Fruit fly (Drosophila melanogaster) whole organism, wandering third instar larva: ENCODE measurements around the gene SCOT.

Source experiments
- Abd-B ChIP-seq: fragments of >200 bp; optimal IDR thresholded peaks from 2 replicates; lab custom pipeline; 2017; ENCODE audit warnings: missing biosample characterization, missing genetic modification characterization
- CG32264 ChIP-seq: fragments of 200-800 bp; sonication (Bioruptor generic); optimal IDR thresholded peaks from 2 replicates; lab custom pipeline; 2016; ENCODE audit warnings: missing biosample characterization, missing genetic modification characterization
- CG9705 ChIP-seq: fragments of 200-800 bp; sonication (Bioruptor generic); optimal IDR thresholded peaks from 2 replicates; lab custom pipeline; 2018; ENCODE audit warnings: missing biosample characterization, mild to moderate bottlenecking, missing genetic modification characterization
- CrebA ChIP-seq: fragments of 200-800 bp; sonication (Bioruptor generic); optimal IDR thresholded peaks from 2 replicates; lab custom pipeline; 2016; ENCODE audit warnings: missing biosample characterization, mild to moderate bottlenecking, missing genetic modification characterization, borderline replicate concordance
- Dfd ChIP-seq: fragments of >200 bp; optimal IDR thresholded peaks from 2 replicates; lab custom pipeline; 2017; ENCODE audit warnings: missing biosample characterization, missing genetic modification characterization
- Dif ChIP-seq: fragments of 200-275, 200-300 bp; sonication (Bioruptor generic); optimal IDR thresholded peaks from 2 replicates; lab custom pipeline; 2018; ENCODE audit warnings: missing biosample characterization, missing genetic modification characterization; ENCODE audit not compliant: partially characterized antibody
- GATAd ChIP-seq: sonication (Bioruptor generic); optimal IDR thresholded peaks from 2 replicates; lab custom pipeline; 2016; ENCODE audit warnings: missing biosample characterization, missing genetic modification characterization
- HLH106 ChIP-seq: fragments of 200-800 bp; optimal IDR thresholded peaks from 3 replicates; lab custom pipeline; 2019; ENCODE audit warnings: missing biosample characterization, mild to moderate bottlenecking, missing genetic modification characterization, moderate library complexity
- Hnf4 ChIP-seq: fragments of 200-800 bp; sonication (Bioruptor generic); optimal IDR thresholded peaks from 2 replicates; lab custom pipeline; 2016; ENCODE audit warnings: missing biosample characterization, mild to moderate bottlenecking, missing genetic modification characterization
- Hr78 ChIP-seq: fragments of >200 bp; optimal IDR thresholded peaks from 2 replicates; lab custom pipeline; 2017; ENCODE audit warnings: missing biosample characterization, missing genetic modification characterization
- Hr83 ChIP-seq: fragments of 200-300 bp; sonication (Bioruptor generic); optimal IDR thresholded peaks from 2 replicates; lab custom pipeline; 2016; ENCODE audit warnings: missing biosample characterization, mild to moderate bottlenecking, missing genetic modification characterization, moderate library complexity; ENCODE audit not compliant: poor library complexity, severe bottlenecking
- Jra ChIP-seq: sonication (Bioruptor generic); optimal IDR thresholded peaks from 2 replicates; lab custom pipeline; 2016; ENCODE audit warnings: missing biosample characterization, missing genetic modification characterization
- Myc ChIP-seq: fragments of >200 bp; optimal IDR thresholded peaks from 2 replicates; lab custom pipeline; 2017
- N ChIP-seq: fragments of >200 bp; optimal IDR thresholded peaks from 2 replicates; lab custom pipeline; 2018; ENCODE audit warnings: missing biosample characterization, missing external identifiers, missing genetic modification characterization
- OdsH ChIP-seq: fragments of 200-800 bp; sonication (Bioruptor generic); optimal IDR thresholded peaks from 2 replicates; lab custom pipeline; 2016; ENCODE audit warnings: missing biosample characterization, mild to moderate bottlenecking, missing genetic modification characterization
- Rel ChIP-seq, 2 experiments: fragments of 200-800 bp; sonication (Bioruptor generic) in 1 of 2; optimal IDR thresholded peaks; 2 replicates in 1 of 2; 3 replicates in 1 of 2; lab custom pipeline; 2016 to 2019; ENCODE audit warnings: mild to moderate bottlenecking in 2 of 2, missing biosample characterization in 2 of 2, missing genetic modification characterization in 2 of 2, moderate library complexity in 1 of 2
- Sp1 ChIP-seq: fragments of 200-800 bp; sonication (Bioruptor generic); optimal IDR thresholded peaks from 3 replicates; lab custom pipeline; 2019; ENCODE audit warnings: missing biosample characterization, mild to moderate bottlenecking, missing genetic modification characterization, moderate library complexity
- Vsx2 ChIP-seq: fragments of 200-300, 225-300 bp; sonication (Bioruptor generic); optimal IDR thresholded peaks from 2 replicates; lab custom pipeline; 2018; ENCODE audit warnings: missing biosample characterization, missing genetic modification characterization; ENCODE audit not compliant: partially characterized antibody
- br ChIP-seq: fragments of 200-800 bp; sonication (Bioruptor generic); optimal IDR thresholded peaks from 2 replicates; lab custom pipeline; 2016; ENCODE audit warnings: missing biosample characterization, missing genetic modification characterization
- dl ChIP-seq, 2 experiments: fragments of 175-275, 200-275 bp in 1 of 2; fragments of 200-275 bp in 1 of 2; sonication (Bioruptor generic); optimal IDR thresholded peaks; lab custom pipeline; 2018; ENCODE audit warnings: mild to moderate bottlenecking in 2 of 2, missing biosample characterization in 2 of 2, missing genetic modification characterization in 2 of 2, moderate library complexity in 2 of 2; ENCODE audit not compliant: partially characterized antibody in 2 of 2, insufficient read depth in 1 of 2
- dmrt93B ChIP-seq: fragments of 200-800 bp; sonication (Bioruptor generic); optimal IDR thresholded peaks from 2 replicates; lab custom pipeline; 2018; ENCODE audit warnings: missing biosample characterization, mild to moderate bottlenecking, missing genetic modification characterization
- dsf ChIP-seq: sonication (Bioruptor generic); optimal IDR thresholded peaks from 2 replicates; lab custom pipeline; 2016; ENCODE audit warnings: missing biosample characterization, missing genetic modification characterization, borderline replicate concordance
- ey ChIP-seq: fragments of 200-800 bp; sonication (Bioruptor generic); optimal IDR thresholded peaks from 2 replicates; lab custom pipeline; 2016; ENCODE audit warnings: missing biosample characterization, missing genetic modification characterization
- foxo ChIP-seq, 2 experiments: fragments of 200-800 bp; sonication (Bioruptor generic); optimal IDR thresholded peaks; 2 replicates in 1 of 2; 3 replicates in 1 of 2; lab custom pipeline; 2016 to 2017; ENCODE audit warnings: missing biosample characterization in 2 of 2, missing genetic modification characterization in 2 of 2
- fru ChIP-seq: fragments of 200-800 bp; sonication (Bioruptor generic); optimal IDR thresholded peaks from 3 replicates; lab custom pipeline; 2016; ENCODE audit warnings: missing biosample characterization, mild to moderate bottlenecking, missing genetic modification characterization
- h ChIP-seq: fragments of 200-800 bp; sonication (Bioruptor generic); optimal IDR thresholded peaks from 3 replicates; lab custom pipeline; 2016; ENCODE audit warnings: missing biosample characterization, mild to moderate bottlenecking, missing genetic modification characterization
- jim ChIP-seq: fragments of 175-275, 200-325 bp; sonication (Bioruptor generic); optimal IDR thresholded peaks from 2 replicates; lab custom pipeline; 2016; ENCODE audit warnings: missing biosample characterization, mild to moderate bottlenecking, missing genetic modification characterization
- pan ChIP-seq: fragments of >200 bp; optimal IDR thresholded peaks from 2 replicates; lab custom pipeline; 2017
- psq ChIP-seq: fragments of 200-800 bp; sonication (Bioruptor generic); optimal IDR thresholded peaks from 3 replicates; lab custom pipeline; 2017; ENCODE audit warnings: missing biosample characterization, mild to moderate bottlenecking, missing genetic modification characterization, moderate library complexity
- rgr ChIP-seq: fragments of 200-800 bp; sonication (Bioruptor generic); optimal IDR thresholded peaks from 3 replicates; lab custom pipeline; 2016; ENCODE audit warnings: missing biosample characterization, mild to moderate bottlenecking, missing genetic modification characterization
- sage ChIP-seq: fragments of 200-800 bp; sonication (Bioruptor generic); optimal IDR thresholded peaks from 2 replicates; lab custom pipeline; 2016; ENCODE audit warnings: missing biosample characterization, mild to moderate bottlenecking, missing genetic modification characterization
- sv ChIP-seq: fragments of 200-800 bp; sonication (Bioruptor generic); optimal IDR thresholded peaks from 3 replicates; lab custom pipeline; 2016; ENCODE audit warnings: missing biosample characterization, missing genetic modification characterization
- usp ChIP-seq: fragments of >200 bp; optimal IDR thresholded peaks from 2 replicates; lab custom pipeline; 2017; ENCODE audit warnings: missing biosample characterization, missing genetic modification characterization
- woc ChIP-seq: sonication (Bioruptor generic); optimal IDR thresholded peaks from 2 replicates; lab custom pipeline; 2016; ENCODE audit warnings: missing biosample characterization, mild to moderate bottlenecking, missing genetic modification characterization

The SCOT gene

DNA sequence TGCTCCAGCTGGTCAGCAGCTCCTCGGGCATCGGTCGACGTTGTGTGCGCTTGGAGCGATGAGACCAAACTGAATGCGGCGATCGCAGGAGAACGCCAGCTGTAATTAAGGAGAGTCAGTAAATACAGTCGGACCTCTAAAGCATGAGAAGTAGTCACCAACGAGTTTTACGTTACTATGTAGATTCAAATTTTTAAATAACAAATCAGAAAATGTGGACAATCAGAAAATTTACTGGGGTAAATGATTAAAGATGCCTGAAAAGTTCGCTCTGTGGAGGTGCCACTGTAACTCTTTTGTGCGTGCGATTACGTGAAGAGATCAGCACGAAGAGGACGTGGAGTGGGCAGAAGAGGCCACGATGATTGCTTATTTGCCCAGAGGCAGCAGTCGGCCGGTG lies at the start of gene SCOT:
Gene SCOT, plus strand, starts transcription at position 180 of the 400 bp plus-strand sequence.
- no peak for TF ChIP-seq Abd-B (GFP tag; lab: Kevin White, UChicago)
- no peak for TF ChIP-seq dmrt93B (GFP tag; lab: Kevin White, UChicago)
- TF ChIP-seq br (GFP tag; lab: Kevin White, UChicago) = peak; percentile 83
- TF ChIP-seq Jra = no peak
- TF ChIP-seq sv (GFP tag; lab: Kevin White, UChicago) = peak; percentile 53
- TF ChIP-seq sage (GFP tag; lab: Kevin White, UChicago) = no peak
- TF ChIP-seq OdsH (GFP tag; lab: Kevin White, UChicago) = peak; percentile 85
- TF ChIP-seq ey (GFP tag; lab: Kevin White, UChicago) = peak; percentile 89
- no peak for TF ChIP-seq h
- peak; percentile 73 for TF ChIP-seq psq
- TF ChIP-seq GATAd = peak; percentile 20
- peak; percentile 76 for TF ChIP-seq HLH106 (tag; lab: Kevin White, UChicago)
- peak; percentile 30 to 87 for TF ChIP-seq foxo (GFP tag; optimal IDR thresholded peaks at IDR 0.05; lab: Kevin White, UChicago)
- no peak for TF ChIP-seq CrebA
- TF ChIP-seq woc (GFP tag; lab: Kevin White, UChicago) = no peak
- no peak for TF ChIP-seq Rel (GFP tag; optimal IDR thresholded peaks at IDR 0.05; lab: Kevin White, UChicago)
- TF ChIP-seq Rel (tag; optimal IDR thresholded peaks at IDR 0.05; lab: Kevin White, UChicago) = no peak
- no peak for TF ChIP-seq Sp1 (GFP tag; lab: Kevin White, UChicago)
- TF ChIP-seq rgr (GFP tag; lab: Kevin White, UChicago) = peak; percentile 87
- no peak for TF ChIP-seq Hr78 (GFP tag; lab: Kevin White, UChicago)
- TF ChIP-seq dsf (GFP tag; lab: Kevin White, UChicago) = no peak
- peak; percentile 80 for TF ChIP-seq fru (GFP tag; lab: Kevin White, UChicago)

DNA sequence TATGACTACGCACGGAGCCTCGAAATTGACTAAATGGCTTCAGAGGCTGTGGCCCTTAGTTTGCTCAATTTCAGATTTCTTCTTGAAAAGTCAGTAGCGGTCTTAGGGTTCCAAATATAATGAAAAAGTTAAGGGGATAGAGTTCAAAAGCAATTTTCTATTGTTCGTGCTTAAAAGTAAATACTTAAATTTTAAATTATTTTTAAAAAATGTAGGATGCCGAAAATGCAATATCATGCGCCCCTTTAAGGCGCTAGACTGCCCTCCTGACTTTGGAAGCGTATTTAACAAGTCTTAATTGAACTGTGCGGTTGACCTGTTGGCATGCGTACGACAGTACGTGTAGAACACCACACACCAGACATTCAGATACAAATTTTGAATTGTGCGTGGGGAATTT lies 48.3 kb upstream of the SCOT start:
- no peak for TF ChIP-seq br (GFP tag; lab: Kevin White, UChicago)
- no peak for TF ChIP-seq GATAd

DNA sequence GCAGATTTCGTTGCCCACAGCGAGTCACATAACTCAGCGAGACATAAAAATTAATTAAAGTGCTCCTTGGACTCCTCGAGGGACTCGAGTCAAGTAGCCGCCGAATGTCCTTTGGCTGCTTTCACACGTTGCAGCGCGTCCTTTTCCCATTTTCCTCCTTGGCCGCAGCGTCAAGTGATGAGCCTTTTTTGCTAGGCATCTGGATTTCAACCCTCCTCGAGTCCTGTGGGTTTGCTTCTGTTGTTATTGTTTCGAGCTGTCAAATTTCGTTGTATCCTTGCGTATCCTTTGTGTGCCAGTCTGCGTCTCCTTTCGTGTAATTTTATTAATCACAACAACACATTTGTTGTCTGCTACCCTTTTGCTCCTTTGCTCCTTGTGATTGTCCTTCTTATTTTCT lies 46.3 kb upstream of the SCOT start:
- TF ChIP-seq Dfd = no peak
- TF ChIP-seq, all 38 proteins: peak for 0

DNA sequence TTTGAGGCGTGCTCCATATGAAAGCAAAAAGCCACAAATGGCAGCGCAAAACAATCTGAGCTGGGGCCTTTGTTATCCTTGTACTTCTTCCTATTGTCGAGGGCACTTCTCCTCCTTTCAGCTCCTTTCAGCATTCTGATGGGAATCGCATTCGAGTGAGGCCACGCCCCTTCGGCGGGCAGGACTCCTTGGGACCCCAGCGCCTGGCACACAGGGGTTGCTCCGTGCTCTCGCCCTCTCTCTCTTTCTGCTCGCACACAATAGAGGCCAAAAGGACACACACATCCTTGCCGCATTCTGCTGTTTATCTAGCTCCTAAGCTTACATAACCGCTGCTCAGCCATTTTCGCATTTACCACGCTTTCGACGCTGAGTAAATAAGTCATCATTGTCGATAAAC lies 42.9 kb upstream of the SCOT start:
- TF ChIP-seq Vsx2 (no peak), Dfd (no peak), br (GFP tag; lab: Kevin White, UChicago) (no peak), Sp1 (GFP tag; lab: Kevin White, UChicago) (no peak), Hnf4 (GFP tag; lab: Kevin White, UChicago) (no peak), OdsH (GFP tag; lab: Kevin White, UChicago) (no peak), Hr83 (GFP tag; lab: Kevin White, UChicago) (no peak), dmrt93B (GFP tag; lab: Kevin White, UChicago) (no peak), N (GFP tag; lab: Kevin White, UChicago) (no peak), dl (GFP tag; optimal IDR thresholded peaks at IDR 0.05; lab: Kevin White, UChicago; ENCODE audit: insufficient read depth in 1 of 2, partially characterized antibody in 2 of 2) (no peak), Rel (GFP tag; optimal IDR thresholded peaks at IDR 0.05; lab: Kevin White, UChicago) (no peak), Rel (tag; optimal IDR thresholded peaks at IDR 0.05; lab: Kevin White, UChicago) (no peak), jim (no peak), Jra (no peak), Abd-B (GFP tag; lab: Kevin White, UChicago) (no peak)

DNA sequence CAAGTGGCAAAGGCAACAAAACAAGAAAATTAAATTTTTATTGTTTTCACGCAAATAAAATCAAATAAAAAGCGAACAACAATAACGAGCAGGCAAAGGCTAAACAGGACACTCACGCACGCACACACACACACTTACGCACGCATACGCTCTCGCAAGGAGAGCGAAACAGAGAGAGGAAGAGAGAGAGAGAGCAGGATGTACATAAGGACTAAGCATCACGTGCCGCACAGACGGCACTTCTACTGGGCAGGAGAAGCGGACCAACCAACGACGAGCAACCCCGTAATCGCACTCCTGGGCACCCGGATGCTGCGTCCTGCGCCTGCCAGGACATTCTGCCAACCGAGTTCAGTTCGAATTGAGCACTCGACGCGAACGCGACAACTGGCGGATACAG lies 42.0 kb upstream of the SCOT start, which contains the start of gene Dbx:
Gene Dbx, plus strand, starts transcription at position 365 of the 400 bp plus-strand sequence.
- no peak for TF ChIP-seq CG32264
- no peak for TF ChIP-seq Hnf4 (GFP tag; lab: Kevin White, UChicago)
- no peak for TF ChIP-seq fru (GFP tag; lab: Kevin White, UChicago)
- TF ChIP-seq foxo (GFP tag; optimal IDR thresholded peaks at IDR 0.05; lab: Kevin White, UChicago) = no peak
- no peak for TF ChIP-seq Myc (lab: Kevin White, UChicago)
- no peak for TF ChIP-seq woc (GFP tag; lab: Kevin White, UChicago)
- no peak for TF ChIP-seq h
- no peak for TF ChIP-seq CG9705
- TF ChIP-seq ey (GFP tag; lab: Kevin White, UChicago) = no peak
- TF ChIP-seq pan = no peak
- no peak for TF ChIP-seq usp (GFP tag; lab: Kevin White, UChicago)
- TF ChIP-seq Abd-B (GFP tag; lab: Kevin White, UChicago) = no peak
- TF ChIP-seq dsf (GFP tag; lab: Kevin White, UChicago) = no peak
- no peak for TF ChIP-seq CrebA
- no peak for TF ChIP-seq Dif
- no peak for TF ChIP-seq psq
- TF ChIP-seq, all 38 proteins: peak for 0
